Worm (Caenorhabditis elegans): ENCODE results near the gene mpst-1.

mpst-1 gene

DNA sequence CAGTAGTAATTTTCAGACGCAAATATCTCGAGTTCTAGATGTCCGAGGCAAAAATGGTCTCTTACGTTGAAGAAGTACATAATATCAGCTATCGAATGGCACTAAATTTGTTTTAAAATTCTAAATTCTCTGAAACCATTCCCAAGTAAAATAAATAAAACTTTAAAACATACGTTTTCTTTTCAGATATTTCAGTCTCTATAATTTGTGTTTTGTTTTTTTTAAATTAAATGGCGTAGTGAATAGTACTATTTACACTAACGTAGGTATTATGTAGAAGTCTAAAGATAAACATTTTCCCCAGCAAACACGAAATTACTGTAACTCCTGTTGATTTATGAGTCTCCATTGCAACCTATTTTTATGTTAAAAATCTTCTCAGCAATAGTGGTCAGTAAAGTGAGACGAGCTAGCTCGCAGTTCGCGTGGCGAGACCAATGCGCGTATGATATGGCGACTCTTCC is 9.6 kb downstream of the mpst-1 start:
- TF ChIP-seq unc-39 (tag; optimal IDR thresholded peaks at IDR 0.05) (no peak), snpc-4 (tag; optimal IDR thresholded peaks at IDR 0.05) (no peak), ztf-4 (tag; optimal IDR thresholded peaks at IDR 0.05) (peak; percentile 36), ama-1 (optimal IDR thresholded peaks at IDR 0.05) (peak; percentile 1), gmeb-1 (tag; optimal IDR thresholded peaks at IDR 0.05) (no peak), ceh-16 (tag; optimal IDR thresholded peaks at IDR 0.05) (no peak), ztf-11 (tag; optimal IDR thresholded peaks at IDR 0.05) (no peak), nhr-12 (tag; optimal IDR thresholded peaks at IDR 0.05) (no peak), nhr-25 (tag; optimal IDR thresholded peaks at IDR 0.05) (peak; percentile 44), lsy-2 (tag; optimal IDR thresholded peaks at IDR 0.05) (peak in 1 of 2 experiments; percentile 16), aly-2 (tag; optimal IDR thresholded peaks at IDR 0.05) (no peak), nhr-21 (tag; optimal IDR thresholded peaks at IDR 0.05) (peak; percentile 27)

ce11 chrV:11815566-11815965 is 11.3 kb downstream of the mpst-1 start:
- no peak for TF ChIP-seq F13H6.1 (tag; optimal IDR thresholded peaks at IDR 0.05)
- no peak for TF ChIP-seq lsy-2 (tag; optimal IDR thresholded peaks at IDR 0.05)
- TF ChIP-seq unc-62 (GFP tag; optimal IDR thresholded peaks at IDR 0.05): no peak
- TF ChIP-seq nhr-10 (tag; optimal IDR thresholded peaks at IDR 0.05): no peak
- TF ChIP-seq nhr-129 (tag; optimal IDR thresholded peaks at IDR 0.05): no peak
- no peak for TF ChIP-seq mdl-1 (tag; optimal IDR thresholded peaks at IDR 0.05)
- TF ChIP-seq lin-39 (tag; optimal IDR thresholded peaks at IDR 0.05): no peak
- TF ChIP-seq alr-1 (tag; optimal IDR thresholded peaks at IDR 0.05): no peak
- no peak for TF ChIP-seq gmeb-1 (tag; optimal IDR thresholded peaks at IDR 0.05)
- no peak for TF ChIP-seq lin-11 (tag; optimal IDR thresholded peaks at IDR 0.05)
- no peak for TF ChIP-seq Y55F3AM.14 (GFP tag; optimal IDR thresholded peaks at IDR 0.05)
- no peak for TF ChIP-seq lin-13 (GFP tag; optimal IDR thresholded peaks at IDR 0.05)
- TF ChIP-seq ztf-4 (tag; optimal IDR thresholded peaks at IDR 0.05): no peak

DNA sequence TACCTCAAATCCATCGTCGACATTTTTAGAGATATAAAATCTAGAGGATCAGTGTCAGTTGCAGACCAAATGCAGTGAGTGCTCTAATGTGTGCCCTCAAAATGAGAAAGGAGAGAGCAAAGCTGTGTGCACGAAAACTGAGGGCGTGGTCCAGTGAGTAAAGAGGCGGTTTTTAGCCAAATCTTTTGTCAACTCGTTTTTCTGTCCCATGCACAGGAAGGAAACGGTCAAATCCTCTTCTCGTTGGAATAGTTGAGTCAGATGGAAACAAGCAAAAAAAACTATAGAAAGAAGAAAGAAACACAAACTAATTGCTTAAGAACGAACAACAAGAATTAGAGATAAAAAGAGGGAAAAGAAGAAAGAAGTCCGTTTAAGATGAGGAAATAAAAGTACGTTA is 14.9 kb downstream of the mpst-1 start, which contains the start of gene D2023.3:
Gene D2023.3 (minus strand): TSS at position 101 of the 400 bp plus-strand sequence.
- no peak for TF ChIP-seq lin-39 (tag; optimal IDR thresholded peaks at IDR 0.05)
- no peak for TF ChIP-seq Y55F3AM.14 (GFP tag; optimal IDR thresholded peaks at IDR 0.05)
- no peak for TF ChIP-seq unc-55 (GFP tag; optimal IDR thresholded peaks at IDR 0.05)
- no peak for TF ChIP-seq mab-5 (tag; optimal IDR thresholded peaks at IDR 0.05)
- TF ChIP-seq ama-1 (optimal IDR thresholded peaks at IDR 0.05): no peak
- TF ChIP-seq lsy-2 (tag; optimal IDR thresholded peaks at IDR 0.05): no peak
- no peak for TF ChIP-seq fos-1 (tag; optimal IDR thresholded peaks at IDR 0.05)
- no peak for TF ChIP-seq ceh-82 (tag; optimal IDR thresholded peaks at IDR 0.05)

ce11 chrV:11809935-11810334 is 16.9 kb downstream of the mpst-1 start:
- TF ChIP-seq nhr-237 (tag; optimal IDR thresholded peaks at IDR 0.05) (no peak), ceh-82 (tag; optimal IDR thresholded peaks at IDR 0.05) (no peak), C34F6.9 (tag; optimal IDR thresholded peaks at IDR 0.05) (peak; percentile 3), crh-2 (tag; optimal IDR thresholded peaks at IDR 0.05) (peak; percentile 18)

DNA sequence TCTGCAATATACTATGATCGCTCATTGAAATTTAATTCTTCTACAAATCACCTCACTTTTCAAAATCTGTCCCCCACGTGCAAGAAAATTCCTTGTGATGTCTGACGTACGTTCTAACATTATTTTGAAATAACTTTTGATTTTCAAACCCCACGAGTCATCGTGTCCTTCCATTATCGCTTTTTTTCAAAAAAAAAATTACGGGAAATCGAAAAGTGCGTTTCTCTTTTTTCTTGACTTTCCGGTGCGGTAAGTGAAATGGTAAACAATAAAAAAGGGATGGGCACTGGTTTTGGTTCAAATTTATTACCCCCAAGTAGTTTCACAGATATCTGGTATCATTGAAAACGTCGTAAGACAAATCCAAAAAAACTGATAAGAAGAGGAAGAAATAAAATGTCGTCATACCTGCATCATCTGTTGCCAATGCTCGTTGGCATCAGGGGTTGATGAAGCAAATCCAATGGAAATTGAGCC is 23.3 kb downstream of the mpst-1 start:
- TF ChIP-seq sma-3 (GFP tag; optimal IDR thresholded peaks at IDR 0.05) (peak; percentile 63), sma-9 (GFP tag; optimal IDR thresholded peaks at IDR 0.05) (peak; percentile 88), sma-9 (tag; optimal IDR thresholded peaks at IDR 0.05) (no peak), C34F6.9 (tag; optimal IDR thresholded peaks at IDR 0.05) (no peak), unc-62 (GFP tag; optimal IDR thresholded peaks at IDR 0.05) (no peak), nhr-129 (tag; optimal IDR thresholded peaks at IDR 0.05) (peak; percentile 68), R02D3.7 (tag; optimal IDR thresholded peaks at IDR 0.05) (no peak), blmp-1 (tag; optimal IDR thresholded peaks at IDR 0.05; ENCODE audit: insufficient read depth) (peak; percentile 72), nhr-25 (tag; optimal IDR thresholded peaks at IDR 0.05) (peak; percentile 45), lsy-2 (tag; optimal IDR thresholded peaks at IDR 0.05) (peak in 1 of 2 experiments; percentile 14), ama-1 (optimal IDR thresholded peaks at IDR 0.05) (no peak), nhr-12 (tag; optimal IDR thresholded peaks at IDR 0.05) (no peak), nhr-10 (tag; optimal IDR thresholded peaks at IDR 0.05) (no peak), mbf-1 (tag; optimal IDR thresholded peaks at IDR 0.05) (no peak), egl-27 (tag; optimal IDR thresholded peaks at IDR 0.05) (no peak), lin-39 (tag; optimal IDR thresholded peaks at IDR 0.05) (no peak), elt-1 (tag; optimal IDR thresholded peaks at IDR 0.05) (no peak), ztf-4 (tag; optimal IDR thresholded peaks at IDR 0.05) (no peak)

Measured in whole organism, L2 larva.